Worm (Caenorhabditis elegans) whole organism, L4/young adult: Measurements from ENCODE around the gene grd-2.

Source experiments
- W03F9.2 ChIP-seq: fragments of 150-350 bp; optimal IDR thresholded peaks from 2 replicates; lab custom pipeline; 2014; ENCODE audit warnings: missing biosample characterization, missing genetic modification characterization
- him-1 ChIP-seq: sonication (generic microtip); optimal IDR thresholded peaks from 2 replicates; lab custom pipeline; 2016; ENCODE audit warnings: missing genotype, missing genetic modification reagents, missing genetic modification characterization, missing compliant biosample characterization

DNA sequence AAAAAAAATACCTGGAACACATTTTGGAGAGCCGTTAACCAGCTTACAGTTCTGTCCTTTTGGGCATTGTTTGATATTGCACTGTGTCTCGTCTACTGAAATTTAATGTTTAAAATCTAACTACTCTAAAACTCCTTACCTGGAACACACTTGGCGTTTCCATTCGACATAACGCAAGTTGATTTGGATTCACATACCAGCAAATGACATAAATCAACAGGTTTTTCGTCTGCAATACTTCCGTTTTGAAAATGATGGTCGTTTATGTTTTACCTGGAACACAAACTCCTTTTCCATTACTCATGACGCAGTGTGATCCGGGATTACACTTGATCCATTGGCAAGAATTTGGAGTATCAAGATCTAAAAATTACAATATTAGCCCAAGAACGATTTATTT lies 15.7 kb downstream of the grd-2 start:
- no peak for TF ChIP-seq W03F9.2 (tag; lab: Kevin White, UChicago)
- TF ChIP-seq him-1, result no peak
